Fruit fly (Drosophila melanogaster) whole organism, embryonic: ENCODE data around the gene Sec24CD.
A peak's percentile ranks its signal among the peaks of the same experiment; 100 is the strongest.

Source experiments
- Antp ChIP-seq: fragments of 200-800 bp; sonication (Bioruptor generic); optimal IDR thresholded peaks from 3 replicates; lab custom pipeline; 2016; ENCODE audit warnings: missing biosample characterization, missing genetic modification characterization
- CG10267 ChIP-seq: fragments of 200-800 bp; sonication (Bioruptor generic); optimal IDR thresholded peaks from 2 replicates; lab custom pipeline; 2018; ENCODE audit warnings: missing biosample characterization, mild to moderate bottlenecking, missing genetic modification characterization, moderate library complexity
- CG10321 ChIP-seq: fragments of 200-800 bp; sonication (Bioruptor generic); IDR thresholded peaks from 2 replicates; pipeline ENCODE4 v1.3.6; 2022; ENCODE audit warnings: missing biosample characterization, missing genetic modification characterization
- CG11456 ChIP-seq: fragments of 200-800 bp; sonication (Bioruptor generic); IDR thresholded peaks from 3 replicates; pipeline ENCODE4 v1.3.6; 2022; ENCODE audit warnings: missing biosample characterization, missing genetic modification characterization
- CG12071 ChIP-seq: fragments of 200-800 bp; sonication (Bioruptor generic); optimal IDR thresholded peaks from 3 replicates; lab custom pipeline; 2018; ENCODE audit warnings: missing biosample characterization, mild to moderate bottlenecking, missing genetic modification characterization
- CG12236 ChIP-seq: fragments of 200-800 bp; sonication (Bioruptor generic); optimal IDR thresholded peaks from 2 replicates; lab custom pipeline; 2016; ENCODE audit warnings: missing biosample characterization, missing genetic modification characterization
- CG13287 ChIP-seq: fragments of 200-800 bp; sonication (Bioruptor generic); IDR thresholded peaks from 2 replicates; pipeline ENCODE4 v1.3.6; 2022; ENCODE audit warnings: missing biosample characterization, missing genetic modification characterization; ENCODE audit not compliant: partially characterized antibody
- CG13775 ChIP-seq: fragments of 200-800 bp; sonication (Bioruptor generic); optimal IDR thresholded peaks from 3 replicates; lab custom pipeline; 2017; ENCODE audit warnings: missing biosample characterization, mild to moderate bottlenecking, missing genetic modification characterization
- CG14050 ChIP-seq: fragments of 200-800 bp; sonication (Bioruptor generic); IDR thresholded peaks from 3 replicates; pipeline ENCODE4 v1.3.6; 2022; ENCODE audit warnings: missing biosample characterization, missing genetic modification characterization
- CG17385 ChIP-seq: fragments of 200-800 bp; sonication (Bioruptor generic); optimal IDR thresholded peaks from 3 replicates; lab custom pipeline; 2018; ENCODE audit warnings: missing biosample characterization, mild to moderate bottlenecking, missing genetic modification characterization
- CG4820 ChIP-seq: fragments of 200-800 bp; sonication (Bioruptor generic); optimal IDR thresholded peaks from 3 replicates; lab custom pipeline; 2016; ENCODE audit warnings: missing biosample characterization, missing genetic modification characterization
- CG6654 ChIP-seq: fragments of 200-800 bp; sonication (Bioruptor generic); optimal IDR thresholded peaks from 2 replicates; lab custom pipeline; 2017; ENCODE audit warnings: missing biosample characterization, mild to moderate bottlenecking, missing genetic modification characterization
- CG6791 ChIP-seq: fragments of 200-800 bp; sonication (Bioruptor generic); IDR thresholded peaks from 3 replicates; pipeline ENCODE4 v1.3.6; 2022; ENCODE audit warnings: missing biosample characterization, missing genetic modification characterization; ENCODE audit not compliant: partially characterized antibody
- CG6813 ChIP-seq: fragments of 200-800 bp; sonication (Bioruptor generic); optimal IDR thresholded peaks from 2 replicates; lab custom pipeline; 2017; ENCODE audit warnings: missing biosample characterization, missing genetic modification characterization, mild to moderate bottlenecking, moderate library complexity, missing genetic modification reagents
- CG8290 ChIP-seq, 3 experiments: fragments of 200-800 bp; sonication (Bioruptor generic); optimal IDR thresholded peaks; 2 replicates each; lab custom pipeline; 2016 to 2019; ENCODE audit warnings: missing biosample characterization in 3 of 3, missing genetic modification characterization in 3 of 3, mild to moderate bottlenecking in 2 of 3, moderate library complexity in 1 of 3
- CG8388 ChIP-seq: fragments of 200-800 bp; sonication (Bioruptor generic); optimal IDR thresholded peaks from 2 replicates; lab custom pipeline; 2019; ENCODE audit warnings: missing biosample characterization, mild to moderate bottlenecking, missing genetic modification characterization, moderate library complexity
- Drgx ChIP-seq: fragments of 200-800 bp; sonication (Bioruptor generic); IDR thresholded peaks from 2 replicates; pipeline ENCODE4 v1.3.6; 2022; ENCODE audit warnings: missing biosample characterization, missing genetic modification characterization
- Elba2 ChIP-seq: fragments of 200-800 bp; sonication (Bioruptor generic); optimal IDR thresholded peaks from 3 replicates; lab custom pipeline; 2016; ENCODE audit warnings: missing biosample characterization, missing genetic modification characterization
- Ets65A ChIP-seq: fragments of 200-800 bp; sonication (Bioruptor generic); peaks from one replicate; lab custom pipeline; 2016; ENCODE audit warnings: missing biosample characterization, missing genetic modification characterization
- HHEX ChIP-seq: fragments of 200-800 bp; sonication (Bioruptor generic); optimal IDR thresholded peaks from 3 replicates; lab custom pipeline; 2017; ENCODE audit warnings: missing biosample characterization, mild to moderate bottlenecking, missing genetic modification characterization, missing genetic modification reagents
- Jarid2 ChIP-seq: fragments of 200-800 bp; sonication (Bioruptor generic); optimal IDR thresholded peaks from 3 replicates; lab custom pipeline; 2017; ENCODE audit warnings: mild to moderate bottlenecking, missing biosample characterization, missing genetic modification reagents, missing genetic modification characterization
- Lhr ChIP-seq: fragments of 200-800 bp; sonication (Bioruptor generic); optimal IDR thresholded peaks from 3 replicates; lab custom pipeline; 2017; ENCODE audit warnings: mild to moderate bottlenecking, missing biosample characterization, missing genetic modification reagents, missing genetic modification characterization
- Max ChIP-seq: fragments of 200-800 bp; sonication (Bioruptor generic); optimal IDR thresholded peaks from 2 replicates; lab custom pipeline; 2016; ENCODE audit warnings: missing biosample characterization, mild to moderate bottlenecking, missing genetic modification characterization
- NfI ChIP-seq: fragments of 200-800 bp; sonication (Bioruptor generic); optimal IDR thresholded peaks from 3 replicates; lab custom pipeline; 2018; ENCODE audit warnings: missing biosample characterization, mild to moderate bottlenecking, missing genetic modification characterization, moderate library complexity
- Pdp1 ChIP-seq, 2 experiments: fragments of 200-800 bp; sonication (Bioruptor generic); optimal IDR thresholded peaks; 3 replicates each; lab custom pipeline; 2016; ENCODE audit warnings: missing biosample characterization in 2 of 2, missing genetic modification characterization in 2 of 2, mild to moderate bottlenecking in 1 of 2, moderate library complexity in 1 of 2
- Ravus ChIP-seq: fragments of 200-800 bp; sonication (Bioruptor generic); IDR thresholded peaks from 2 replicates; pipeline ENCODE4 v1.3.6; 2022; ENCODE audit warnings: missing biosample characterization, missing genetic modification characterization
- Six4 ChIP-seq: fragments of 200-800 bp; sonication (Bioruptor generic); optimal IDR thresholded peaks from 2 replicates; lab custom pipeline; 2016; ENCODE audit warnings: missing biosample characterization, missing genetic modification characterization
- ara ChIP-seq: fragments of 200-800 bp; sonication (Bioruptor generic); IDR thresholded peaks from 2 replicates; pipeline ENCODE4 v1.3.6; 2022; ENCODE audit warnings: missing biosample characterization, missing genetic modification characterization
- crc ChIP-seq: fragments of 200-800 bp; sonication (Bioruptor generic); optimal IDR thresholded peaks from 2 replicates; lab custom pipeline; 2016; ENCODE audit warnings: missing biosample characterization, missing genetic modification characterization
- dati ChIP-seq: fragments of 200-800 bp; sonication (Bioruptor generic); IDR thresholded peaks from 2 replicates; pipeline ENCODE4 v1.3.6; 2022; ENCODE audit warnings: missing biosample characterization, missing genetic modification characterization
- dpn ChIP-seq, 2 experiments: fragments of 200-800 bp; sonication (Bioruptor generic); optimal IDR thresholded peaks; 3 replicates each; lab custom pipeline; 2016; ENCODE audit warnings: missing biosample characterization in 2 of 2, missing genetic modification characterization in 2 of 2
- fru ChIP-seq: fragments of >200 bp; optimal IDR thresholded peaks from 2 replicates; lab custom pipeline; 2017
- gro ChIP-seq: fragments of 200-800 bp; sonication (Bioruptor generic); optimal IDR thresholded peaks from 2 replicates; lab custom pipeline; 2016; ENCODE audit warnings: missing biosample characterization, missing genetic modification characterization
- lilli ChIP-seq: fragments of 200-800 bp; sonication (Bioruptor generic); optimal IDR thresholded peaks from 3 replicates; lab custom pipeline; 2016; ENCODE audit warnings: missing biosample characterization, missing genetic modification characterization
- nerfin-2 ChIP-seq: fragments of 200-800 bp; sonication (Bioruptor generic); IDR thresholded peaks from 2 replicates; pipeline ENCODE4 v1.3.6; 2022; ENCODE audit warnings: missing biosample characterization, missing genetic modification characterization; ENCODE audit not compliant: partially characterized antibody
- pb ChIP-seq: fragments of 200-800 bp; sonication (Bioruptor generic); optimal IDR thresholded peaks from 3 replicates; lab custom pipeline; 2016; ENCODE audit warnings: missing biosample characterization, missing genetic modification characterization
- pfk ChIP-seq: fragments of 200-800 bp; sonication (Bioruptor generic); optimal IDR thresholded peaks from 2 replicates; lab custom pipeline; 2018; ENCODE audit warnings: missing biosample characterization, mild to moderate bottlenecking, missing genetic modification characterization, moderate library complexity
- phol ChIP-seq: fragments of 200-800 bp; sonication (Bioruptor generic); optimal IDR thresholded peaks from 3 replicates; lab custom pipeline; 2018; ENCODE audit warnings: missing biosample characterization, mild to moderate bottlenecking, missing genetic modification characterization, moderate library complexity
- sc ChIP-seq, 3 experiments: fragments of >200 bp in 2 of 3; fragments of 200-800 bp in 1 of 3; sonication (Bioruptor generic) in 1 of 3; optimal IDR thresholded peaks; 2 replicates in 2 of 3; 3 replicates in 1 of 3; lab custom pipeline; 2017; ENCODE audit warnings: mild to moderate bottlenecking in 1 of 3, missing biosample characterization in 1 of 3, missing genetic modification characterization in 1 of 3, missing genetic modification reagents in 1 of 3
- scrt ChIP-seq: fragments of 200-800 bp; sonication (Bioruptor generic); optimal IDR thresholded peaks from 2 replicates; lab custom pipeline; 2018; ENCODE audit warnings: missing biosample characterization, mild to moderate bottlenecking, missing genetic modification characterization, moderate library complexity
- sens ChIP-seq: fragments of 200-800 bp; sonication (Bioruptor generic); peaks from one replicate; lab custom pipeline; 2016; ENCODE audit warnings: missing biosample characterization, missing genetic modification characterization
- slou ChIP-seq: fragments of 200-800 bp; sonication (Bioruptor generic); optimal IDR thresholded peaks from 3 replicates; lab custom pipeline; 2016; ENCODE audit warnings: missing biosample characterization, missing genetic modification characterization
- usp ChIP-seq: fragments of >200 bp; optimal IDR thresholded peaks from 2 replicates; lab custom pipeline; 2017; ENCODE audit warnings: missing biosample characterization, missing genetic modification characterization
- vnd ChIP-seq: fragments of 200-800 bp; sonication (Bioruptor generic); IDR thresholded peaks from 3 replicates; pipeline ENCODE4 v1.3.6; 2022; ENCODE audit warnings: missing biosample characterization, missing genetic modification characterization; ENCODE audit not compliant: partially characterized antibody

Gene Sec24CD

DNA sequence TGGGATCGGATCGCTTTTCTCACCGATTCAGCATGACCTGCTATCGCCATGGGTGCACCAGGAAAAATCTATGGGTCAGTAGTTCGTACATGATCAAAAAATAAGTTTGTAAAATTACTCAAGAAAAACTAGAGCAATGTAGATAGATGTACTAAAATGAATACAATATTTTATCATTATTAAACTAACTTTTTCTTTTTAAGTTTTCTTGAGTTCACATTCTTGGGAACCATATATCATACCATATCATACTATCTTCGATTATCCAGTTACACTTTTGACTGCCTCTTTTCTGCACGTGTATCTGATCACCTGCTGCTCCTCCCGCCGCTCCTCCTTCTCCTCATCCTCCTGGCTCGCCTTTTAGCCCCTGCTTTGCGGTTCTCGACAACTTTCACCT, 51.3 kb downstream of the Sec24CD start:
- TF ChIP-seq sens (peak; percentile 36), gro (GFP tag; lab: Kevin White, UChicago) (no peak)
- TF ChIP-seq, all 482 proteins: peak for 1

DNA sequence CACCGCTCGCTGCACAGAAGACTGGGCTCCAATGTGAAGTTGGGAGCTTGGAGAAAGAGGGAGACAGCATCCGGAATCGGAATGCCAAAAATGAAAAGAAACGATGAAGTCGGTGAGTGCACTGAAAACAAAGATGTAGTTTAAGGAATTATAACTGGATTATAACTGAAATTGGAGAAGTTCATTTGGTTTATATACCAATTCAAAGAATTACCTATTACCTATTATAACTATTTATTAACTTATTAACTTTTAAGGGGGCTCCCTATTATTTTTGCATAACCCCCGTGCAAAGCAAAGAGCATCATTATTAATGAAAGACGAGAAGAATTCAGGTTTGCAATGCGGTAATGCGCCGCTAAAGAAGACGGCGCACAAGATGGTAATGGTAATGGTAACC, 52.0 kb downstream of the Sec24CD start:
- TF ChIP-seq Drgx (GFP tag; lab: Robert Waterston, UW) (peak; percentile 59; the same call in 1 of the 2 replicates), Ets65A (GFP tag; lab: Kevin White, UChicago) (peak; percentile 22), Lhr (GFP tag; lab: Kevin White, UChicago) (no peak)
- TF ChIP-seq, all 482 proteins: peak for 2

DNA sequence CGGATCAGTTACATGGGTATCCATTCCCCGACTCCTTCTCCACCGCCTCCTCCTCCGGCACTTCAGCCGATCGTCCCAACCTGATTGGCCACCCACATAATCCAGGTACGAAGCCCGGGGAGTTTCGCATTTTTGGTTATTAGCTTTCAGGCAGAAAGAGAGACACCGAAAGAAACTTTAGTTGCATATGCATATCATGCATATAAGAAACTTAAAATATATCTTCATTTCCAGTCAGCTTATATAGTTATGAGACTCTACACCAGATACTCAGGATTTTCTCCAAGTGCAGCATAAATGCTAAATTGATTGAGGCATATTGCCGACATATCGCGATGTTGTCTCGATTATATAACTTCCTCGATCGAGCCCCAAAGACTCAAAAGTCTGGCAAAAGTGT, 52.5 kb downstream of the Sec24CD start:
- TF ChIP-seq vnd (GFP tag; lab: Robert Waterston, UW) (no peak), CG6813 (no peak), CG6791 (no peak), sens (peak; percentile 61), CG11456 (0 out of 3 replicates have a peak, but pooled peaks have one; percentile 11), Six4 (GFP tag; lab: Kevin White, UChicago) (no peak), pfk (no peak), crc (GFP tag; lab: Kevin White, UChicago) (no peak), CG8290 (GFP tag; optimal IDR thresholded peaks at IDR 0.05; lab: Kevin White, UChicago) (no peak), CG8290 (tag; optimal IDR thresholded peaks at IDR 0.05; lab: Kevin White, UChicago) (no peak), usp (GFP tag; lab: Kevin White, UChicago) (no peak), ara (GFP tag; lab: Robert Waterston, UW) (no peak), Pdp1 (GFP tag; optimal IDR thresholded peaks at IDR 0.05; lab: Kevin White, UChicago) (peak in 1 of 2 experiments; percentile 86), CG8388 (GFP tag; lab: Kevin White, UChicago) (no peak), CG13775 (GFP tag; lab: Kevin White, UChicago) (no peak), CG10267 (tag; lab: Kevin White, UChicago) (no peak), Drgx (GFP tag; lab: Robert Waterston, UW) (peak; percentile 16; the same call in 1 of the 2 replicates), CG12071 (GFP tag; lab: Kevin White, UChicago) (no peak), fru (no peak), lilli (no peak), nerfin-2 (GFP tag; lab: Robert Waterston, UW) (no peak), Ravus (no peak), NfI (GFP tag; lab: Kevin White, UChicago) (no peak), Elba2 (GFP tag; lab: Kevin White, UChicago) (no peak)

DNA sequence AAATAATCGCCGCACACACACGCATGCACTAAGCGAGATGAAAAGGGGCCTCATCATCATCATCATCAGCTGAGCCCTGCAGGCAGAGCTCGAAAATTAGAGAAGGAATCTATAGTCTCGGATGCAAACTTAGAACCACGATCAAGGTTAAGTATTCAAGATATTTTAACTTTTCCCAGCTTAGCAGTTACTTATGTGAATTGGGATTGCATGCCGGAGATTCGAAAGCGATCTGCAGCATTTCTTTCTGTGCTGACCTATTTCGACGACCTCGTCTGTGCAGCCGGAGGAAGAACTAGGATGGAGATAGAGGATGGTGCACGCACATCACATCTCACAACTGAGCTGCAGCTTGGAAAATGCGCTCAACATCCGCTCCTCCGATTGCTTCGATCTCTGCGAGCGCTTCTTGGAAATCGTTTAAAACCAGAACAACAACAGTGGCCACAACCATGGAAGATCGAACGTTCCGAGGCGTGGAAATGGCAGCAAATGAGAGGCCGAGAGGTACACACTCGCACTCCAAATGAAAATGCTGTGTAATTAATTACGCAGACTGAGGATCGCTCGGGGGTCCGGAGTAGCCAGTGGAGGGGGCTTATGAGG, 53.8 kb downstream of the Sec24CD start:
- TF ChIP-seq Max (peak; percentile 38), dati (GFP tag; lab: Robert Waterston, UW) (no peak), slou (GFP tag; lab: Kevin White, UChicago) (no peak), CG6654 (GFP tag; lab: Kevin White, UChicago) (peak; percentile 10), scrt (GFP tag; lab: Kevin White, UChicago) (no peak), CG12236 (GFP tag; lab: Kevin White, UChicago) (peak; percentile 63), CG4820 (peak; percentile 64), CG14050 (GFP tag; lab: Robert Waterston, UW) (no peak), pb (GFP tag; lab: Kevin White, UChicago) (peak; percentile 34), CG10267 (tag; lab: Kevin White, UChicago) (peak; percentile 83), Antp (GFP tag; lab: Kevin White, UChicago) (peak; percentile 66), CG13287 (no peak), CG10321 (GFP tag; lab: Robert Waterston, UW) (no peak), sc (optimal IDR thresholded peaks at IDR 0.05; lab: Kevin White, UChicago) (no peak), sc (GFP tag; optimal IDR thresholded peaks at IDR 0.05; lab: Kevin White, UChicago) (peak; percentile 52), HHEX (GFP tag; lab: Kevin White, UChicago) (no peak), dpn (GFP tag; optimal IDR thresholded peaks at IDR 0.05; lab: Kevin White, UChicago) (peak; percentile 23 to 52), CG8290 (GFP tag; optimal IDR thresholded peaks at IDR 0.05; lab: Kevin White, UChicago) (peak; percentile 70), CG8290 (tag; optimal IDR thresholded peaks at IDR 0.05; lab: Kevin White, UChicago) (peak in 1 of 2 experiments; percentile 51), phol (tag; lab: Kevin White, UChicago) (peak; percentile 71), CG17385 (GFP tag; lab: Kevin White, UChicago) (no peak), Jarid2 (GFP tag; lab: Kevin White, UChicago) (no peak)
